Fruit fly (Drosophila melanogaster) whole organism, embryonic: ENCODE data around the gene cbt.

ENCODE experiments used
- Abd-B ChIP-seq: fragments of 200-800 bp; sonication (Bioruptor generic); optimal IDR thresholded peaks from 2 replicates; lab custom pipeline; 2018; ENCODE audit warnings: missing biosample characterization, mild to moderate bottlenecking, missing genetic modification characterization, moderate library complexity
- Ada2b ChIP-seq: fragments of 200-800 bp; sonication (Bioruptor generic); IDR thresholded peaks from 2 replicates; pipeline ENCODE4 v1.3.6; 2022; ENCODE audit warnings: missing biosample characterization, missing genetic modification characterization
- Aef1 ChIP-seq: fragments of 200-800 bp; sonication (Bioruptor generic); IDR thresholded peaks from 3 replicates; pipeline ENCODE4 v1.3.6; 2022; ENCODE audit warnings: missing biosample characterization, missing genetic modification characterization
- Bgb ChIP-seq: fragments of 200-800 bp; sonication (Bioruptor generic); IDR thresholded peaks from 2 replicates; pipeline ENCODE4 v1.3.6; 2022; ENCODE audit warnings: missing biosample characterization, missing genetic modification characterization; ENCODE audit not compliant: partially characterized antibody
- CG11085 ChIP-seq: fragments of 200-800 bp; sonication (Bioruptor generic); IDR thresholded peaks from 2 replicates; pipeline ENCODE4 v1.3.6; 2022; ENCODE audit warnings: missing biosample characterization, missing genetic modification characterization
- CG12219 ChIP-seq: fragments of 200-800 bp; sonication (Bioruptor generic); optimal IDR thresholded peaks from 3 replicates; lab custom pipeline; 2018; ENCODE audit warnings: missing biosample characterization, mild to moderate bottlenecking, missing genetic modification characterization
- CG12769 ChIP-seq: fragments of 200-800 bp; sonication (Bioruptor generic); optimal IDR thresholded peaks from 2 replicates; lab custom pipeline; 2019; ENCODE audit warnings: missing biosample characterization, mild to moderate bottlenecking, missing genetic modification characterization, moderate library complexity
- CG13424 ChIP-seq: fragments of 200-800 bp; sonication (Bioruptor generic); optimal IDR thresholded peaks from 2 replicates; lab custom pipeline; 2019; ENCODE audit warnings: missing biosample characterization, mild to moderate bottlenecking, missing genetic modification characterization, moderate library complexity
- CG17829 ChIP-seq: fragments of 200-800 bp; optimal IDR thresholded peaks from 2 replicates; lab custom pipeline; 2019; ENCODE audit warnings: missing biosample characterization, mild to moderate bottlenecking, missing genetic modification characterization, moderate library complexity
- CG17912 ChIP-seq: fragments of 200-800 bp; sonication (Bioruptor generic); optimal IDR thresholded peaks from 2 replicates; lab custom pipeline; 2018; ENCODE audit warnings: missing biosample characterization, mild to moderate bottlenecking, missing genetic modification characterization
- CG2116 ChIP-seq: fragments of 200-800 bp; sonication (Bioruptor generic); optimal IDR thresholded peaks from 3 replicates; lab custom pipeline; 2018; ENCODE audit warnings: missing biosample characterization, mild to moderate bottlenecking, missing genetic modification characterization
- CG2199 ChIP-seq: fragments of 200-800 bp; sonication (Bioruptor generic); IDR thresholded peaks from 3 replicates; pipeline ENCODE4 v1.3.6; 2022; ENCODE audit warnings: missing biosample characterization, missing genetic modification characterization
- CG2712 ChIP-seq: fragments of 200-800 bp; optimal IDR thresholded peaks from 3 replicates; lab custom pipeline; 2019; ENCODE audit warnings: missing biosample characterization, mild to moderate bottlenecking, missing genetic modification characterization, moderate library complexity
- CG3065 ChIP-seq: fragments of 200-800 bp; sonication (Bioruptor generic); optimal IDR thresholded peaks from 2 replicates; lab custom pipeline; 2016; ENCODE audit warnings: missing biosample characterization, missing genetic modification characterization
- CG3838 ChIP-seq: fragments of 200-800 bp; sonication (Bioruptor generic); optimal IDR thresholded peaks from 3 replicates; lab custom pipeline; 2016; ENCODE audit warnings: missing biosample characterization, missing genetic modification characterization
- CG4617 ChIP-seq: fragments of 200-800 bp; sonication (Bioruptor generic); optimal IDR thresholded peaks from 3 replicates; lab custom pipeline; 2016; ENCODE audit warnings: missing biosample characterization, missing genetic modification characterization, borderline replicate concordance
- CG4820 ChIP-seq: fragments of 200-800 bp; sonication (Bioruptor generic); optimal IDR thresholded peaks from 3 replicates; lab custom pipeline; 2016; ENCODE audit warnings: missing biosample characterization, missing genetic modification characterization
- CG6254 ChIP-seq: fragments of 200-800 bp; sonication (Bioruptor generic); optimal IDR thresholded peaks from 3 replicates; lab custom pipeline; 2017; ENCODE audit warnings: mild to moderate bottlenecking, missing biosample characterization, missing genetic modification reagents, missing genetic modification characterization
- CG6654 ChIP-seq: fragments of 200-800 bp; sonication (Bioruptor generic); optimal IDR thresholded peaks from 2 replicates; lab custom pipeline; 2017; ENCODE audit warnings: missing biosample characterization, mild to moderate bottlenecking, missing genetic modification characterization
- CG6854 ChIP-seq: fragments of 200-800 bp; sonication (Bioruptor generic); optimal IDR thresholded peaks from 3 replicates; lab custom pipeline; 2017; ENCODE audit warnings: missing biosample characterization, mild to moderate bottlenecking, missing genetic modification characterization
- CG7357 ChIP-seq: fragments of 200-800 bp; sonication (Bioruptor generic); IDR thresholded peaks from 3 replicates; pipeline ENCODE4 v1.3.6; 2022; ENCODE audit warnings: missing biosample characterization, missing genetic modification characterization
- CG7372 ChIP-seq: fragments of 200-800 bp; sonication (Bioruptor generic); IDR thresholded peaks from 2 replicates; pipeline ENCODE4 v1.3.6; 2022; ENCODE audit warnings: missing biosample characterization, missing genetic modification characterization
- CG8478 ChIP-seq: fragments of >200 bp; optimal IDR thresholded peaks from 2 replicates; lab custom pipeline; 2018
- CG8924 ChIP-seq: fragments of 200-800 bp; optimal IDR thresholded peaks from 3 replicates; lab custom pipeline; 2019; ENCODE audit warnings: missing biosample characterization, mild to moderate bottlenecking, missing genetic modification characterization, moderate library complexity
- CG9932 ChIP-seq: fragments of 200-800 bp; sonication (Bioruptor generic); IDR thresholded peaks from 2 replicates; pipeline ENCODE4 v1.3.6; 2022; ENCODE audit warnings: missing biosample characterization, missing genetic modification characterization
- Dek ChIP-seq: fragments of 200-800 bp; sonication (Bioruptor generic); optimal IDR thresholded peaks from 3 replicates; lab custom pipeline; 2019; ENCODE audit warnings: missing biosample characterization, mild to moderate bottlenecking, missing genetic modification characterization, moderate library complexity
- Dip2 ChIP-seq: fragments of 200-800 bp; sonication (Bioruptor generic); IDR thresholded peaks from 2 replicates; pipeline ENCODE4 v1.3.6; 2022; ENCODE audit warnings: missing biosample characterization, missing genetic modification characterization
- Eip74EF ChIP-seq, 2 experiments: fragments of 200-800 bp in 1 of 2; fragments of >200 bp in 1 of 2; sonication (Bioruptor generic) in 1 of 2; optimal IDR thresholded peaks; 2 replicates each; lab custom pipeline; 2017 to 2019; ENCODE audit warnings: missing biosample characterization in 2 of 2, missing genetic modification characterization in 2 of 2, mild to moderate bottlenecking in 1 of 2, moderate library complexity in 1 of 2
- Ets97D ChIP-seq: fragments of 200-800 bp; sonication (Bioruptor generic); optimal IDR thresholded peaks from 3 replicates; lab custom pipeline; 2016; ENCODE audit warnings: missing biosample characterization, missing genetic modification characterization
- Fer3 ChIP-seq: fragments of 200-800 bp; sonication (Bioruptor generic); optimal IDR thresholded peaks from 2 replicates; lab custom pipeline; 2018; ENCODE audit warnings: missing biosample characterization, mild to moderate bottlenecking, missing genetic modification characterization, moderate library complexity
- Gsc ChIP-seq: fragments of 200-800 bp; sonication (Bioruptor generic); IDR thresholded peaks from 2 replicates; pipeline ENCODE4 v1.3.6; 2022; ENCODE audit warnings: missing biosample characterization, missing genetic modification characterization
- Kr ChIP-seq: fragments of 200-800 bp; sonication (Bioruptor generic); optimal IDR thresholded peaks from 2 replicates; lab custom pipeline; 2017; ENCODE audit warnings: missing biosample characterization, mild to moderate bottlenecking, missing genetic modification characterization
- Nf-YC ChIP-seq: fragments of 200-800 bp; optimal IDR thresholded peaks from 3 replicates; lab custom pipeline; 2019; ENCODE audit warnings: missing biosample characterization, mild to moderate bottlenecking, missing genetic modification characterization, moderate library complexity
- Spps ChIP-seq: fragments of 200-800 bp; sonication (Bioruptor generic); optimal IDR thresholded peaks from 2 replicates; lab custom pipeline; 2018; ENCODE audit warnings: missing biosample characterization, mild to moderate bottlenecking, missing genetic modification characterization
- Tbp ChIP-seq: fragments of >200 bp; optimal IDR thresholded peaks from 2 replicates; lab custom pipeline; 2018; ENCODE audit warnings: missing biosample characterization, missing genetic modification characterization
- Usf ChIP-seq: fragments of 200-800 bp; sonication (Bioruptor generic); optimal IDR thresholded peaks from 2 replicates; lab custom pipeline; 2017; ENCODE audit warnings: missing genotype, missing biosample characterization, missing genetic modification characterization
- ash1 ChIP-seq: fragments of 200-800 bp; sonication (Bioruptor generic); optimal IDR thresholded peaks from 2 replicates; lab custom pipeline; 2018; ENCODE audit warnings: missing biosample characterization, mild to moderate bottlenecking, missing genetic modification characterization
- bcd ChIP-seq: fragments of 200-800 bp; sonication (Bioruptor generic); optimal IDR thresholded peaks from 2 replicates; lab custom pipeline; 2017; ENCODE audit warnings: missing biosample characterization, mild to moderate bottlenecking, missing genetic modification characterization
- dm ChIP-seq: fragments of 200-800 bp; sonication (Bioruptor generic); optimal IDR thresholded peaks from 3 replicates; lab custom pipeline; 2016; ENCODE audit warnings: missing biosample characterization, missing genetic modification characterization
- dmrt99B ChIP-seq: fragments of 200-800 bp; sonication (Bioruptor generic); optimal IDR thresholded peaks from 2 replicates; lab custom pipeline; 2018; ENCODE audit warnings: missing biosample characterization, mild to moderate bottlenecking, missing genetic modification characterization, moderate library complexity
- esg ChIP-seq: fragments of 200-800 bp; sonication (Bioruptor generic); conservative IDR thresholded peaks from 2 replicates; pipeline ENCODE4 v1.3.6; 2022; ENCODE audit warnings: missing biosample characterization, missing genetic modification characterization
- fru ChIP-seq: fragments of >200 bp; optimal IDR thresholded peaks from 2 replicates; lab custom pipeline; 2017
- ftz-f1 ChIP-seq: fragments of 200-800 bp; sonication (Bioruptor generic); optimal IDR thresholded peaks from 2 replicates; lab custom pipeline; 2016; ENCODE audit warnings: missing biosample characterization, missing genetic modification characterization
- mam ChIP-seq: fragments of 200-800 bp; sonication (Bioruptor generic); optimal IDR thresholded peaks from 3 replicates; lab custom pipeline; 2016; ENCODE audit warnings: missing biosample characterization, missing genetic modification characterization
- shn ChIP-seq: fragments of 200-800 bp; sonication (Bioruptor generic); optimal IDR thresholded peaks from 3 replicates; lab custom pipeline; 2016; ENCODE audit warnings: missing biosample characterization, missing genetic modification characterization
- sqz ChIP-seq: fragments of 200-800 bp; sonication (Bioruptor generic); optimal IDR thresholded peaks from 3 replicates; lab custom pipeline; 2018; ENCODE audit warnings: missing biosample characterization, mild to moderate bottlenecking, missing genetic modification characterization
- tll ChIP-seq, 2 experiments: fragments of 200-800 bp in 1 of 2; fragments of >200 bp in 1 of 2; sonication (Bioruptor generic) in 1 of 2; optimal IDR thresholded peaks; 2 replicates each; lab custom pipeline; 2017 to 2019; ENCODE audit warnings: missing biosample characterization in 2 of 2, missing genetic modification characterization in 2 of 2, mild to moderate bottlenecking in 1 of 2, moderate library complexity in 1 of 2
- usp ChIP-seq: fragments of >200 bp; optimal IDR thresholded peaks from 2 replicates; lab custom pipeline; 2017; ENCODE audit warnings: missing biosample characterization, missing genetic modification characterization
- wek ChIP-seq: fragments of 200-800 bp; sonication (Bioruptor generic); optimal IDR thresholded peaks from 3 replicates; lab custom pipeline; 2018; ENCODE audit warnings: missing biosample characterization, mild to moderate bottlenecking, missing genetic modification characterization, moderate library complexity
- yki ChIP-seq: fragments of >200 bp; optimal IDR thresholded peaks from 3 replicates; lab custom pipeline; 2018
- zfh1 ChIP-seq: fragments of 200-800 bp; sonication (Bioruptor generic); IDR thresholded peaks from 3 replicates; pipeline ENCODE4 v1.3.6; 2022; ENCODE audit warnings: missing biosample characterization, missing genetic modification characterization

The cbt gene

dm6 chr2L:478749-479482 lies 572 bp downstream of the cbt start (continued):
- peak; percentile 11 for TF ChIP-seq CG2712 (tag; lab: Kevin White, UChicago)
- TF ChIP-seq Aef1 = no peak
- TF ChIP-seq zfh1 = no peak
- no peak for TF ChIP-seq yki (lab: Kevin White, UChicago)
- TF ChIP-seq Fer3 = peak; percentile 24
- TF ChIP-seq CG3838 (GFP tag; lab: Kevin White, UChicago) = peak; percentile 46
- no peak for TF ChIP-seq CG17912 (GFP tag; lab: Kevin White, UChicago)
- peak; percentile 26 for TF ChIP-seq wek (GFP tag; lab: Kevin White, UChicago)
- no peak for TF ChIP-seq Ets97D (GFP tag; lab: Kevin White, UChicago)
- no peak for TF ChIP-seq CG4617
- TF ChIP-seq CG17829 (tag; lab: Kevin White, UChicago) = no peak
- TF ChIP-seq dm (GFP tag; lab: Kevin White, UChicago) = peak; percentile 77
- TF ChIP-seq CG4820 (GFP tag; lab: Kevin White, UChicago) = no peak
- TF ChIP-seq CG12219 (GFP tag; lab: Kevin White, UChicago) = peak; percentile 16
- no peak for TF ChIP-seq Spps (tag; lab: Kevin White, UChicago)
- no peak for TF ChIP-seq Bgb (GFP tag; lab: Robert Waterston, UW)
- TF ChIP-seq CG11085 (GFP tag; lab: Robert Waterston, UW) = no peak
- no peak for TF ChIP-seq CG2199 (GFP tag; lab: Robert Waterston, UW)
- no peak for TF ChIP-seq CG6654 (GFP tag; lab: Kevin White, UChicago)
- TF ChIP-seq Kr (GFP tag; lab: Kevin White, UChicago) = no peak
- TF ChIP-seq CG7357 = peak; percentile 65
- peak; percentile 53 for TF ChIP-seq CG6854
- TF ChIP-seq esg (GFP tag; lab: Robert Waterston, UW) = no peak
- no peak for TF ChIP-seq Usf
- peak; percentile 63 for TF ChIP-seq Abd-B (GFP tag; lab: Kevin White, UChicago)
- TF ChIP-seq dmrt99B (tag; lab: Kevin White, UChicago) = peak; percentile 48
- no peak for TF ChIP-seq fru (lab: Kevin White, UChicago)
- peak; percentile 40 for TF ChIP-seq ash1
- peak; percentile 40 for TF ChIP-seq shn
- no peak for TF ChIP-seq tll (GFP tag; optimal IDR thresholded peaks at IDR 0.05; lab: Kevin White, UChicago)
- peak; percentile 65 for TF ChIP-seq Nf-YC (tag; lab: Kevin White, UChicago)
- peak; percentile 1 for TF ChIP-seq mam (GFP tag; lab: Kevin White, UChicago)
- TF ChIP-seq Ada2b (GFP tag; lab: Robert Waterston, UW) = no peak
- no peak for TF ChIP-seq CG9932
- TF ChIP-seq Eip74EF (GFP tag; optimal IDR thresholded peaks at IDR 0.05; lab: Kevin White, UChicago) = peak in 1 of 2 experiments; percentile 68
- no peak for TF ChIP-seq CG13424 (tag; lab: Kevin White, UChicago)
- no peak for TF ChIP-seq CG2116
- peak; percentile 66 for TF ChIP-seq sqz
- TF ChIP-seq CG6254 (GFP tag; lab: Kevin White, UChicago) = peak; percentile 87
- no peak for TF ChIP-seq CG7372 (GFP tag; lab: Robert Waterston, UW)
- TF ChIP-seq CG12769 (tag; lab: Kevin White, UChicago) = peak; percentile 72
- no peak for TF ChIP-seq usp (GFP tag; lab: Kevin White, UChicago)
- no peak for TF ChIP-seq CG3065 (GFP tag; lab: Kevin White, UChicago)
- TF ChIP-seq bcd (GFP tag; lab: Kevin White, UChicago) = peak; percentile 23
- no peak for TF ChIP-seq Gsc
- TF ChIP-seq Tbp (GFP tag; lab: Kevin White, UChicago) = no peak
- peak; percentile 8 for TF ChIP-seq CG8924 (tag; lab: Kevin White, UChicago)
- TF ChIP-seq Dip2 = no peak
- peak; percentile 79 for TF ChIP-seq ftz-f1
- peak; percentile 43 for TF ChIP-seq Dek (tag; lab: Kevin White, UChicago)
- peak; percentile 80 for TF ChIP-seq CG8478 (lab: Kevin White, UChicago)
